Fruit fly (Drosophila melanogaster) whole organism: Measurements from ENCODE around the gene slp1.

Experiments
- CG8478 ChIP-seq: fragments of >200 bp; optimal IDR thresholded peaks from 2 replicates; lab custom pipeline; 2018; ENCODE audit warnings: inconsistent platforms
- EcR ChIP-seq, 2 experiments: fragments of >200 bp; optimal IDR thresholded peaks; 2 replicates each; lab custom pipeline; 2017; ENCODE audit warnings: missing biosample characterization in 2 of 2, missing genetic modification characterization in 2 of 2, missing genetic modification reagents in 2 of 2
- usp ChIP-seq: fragments of >200 bp; optimal IDR thresholded peaks from 2 replicates; lab custom pipeline; 2017; ENCODE audit warnings: missing biosample characterization, missing genetic modification characterization, mixed read lengths

DNA sequence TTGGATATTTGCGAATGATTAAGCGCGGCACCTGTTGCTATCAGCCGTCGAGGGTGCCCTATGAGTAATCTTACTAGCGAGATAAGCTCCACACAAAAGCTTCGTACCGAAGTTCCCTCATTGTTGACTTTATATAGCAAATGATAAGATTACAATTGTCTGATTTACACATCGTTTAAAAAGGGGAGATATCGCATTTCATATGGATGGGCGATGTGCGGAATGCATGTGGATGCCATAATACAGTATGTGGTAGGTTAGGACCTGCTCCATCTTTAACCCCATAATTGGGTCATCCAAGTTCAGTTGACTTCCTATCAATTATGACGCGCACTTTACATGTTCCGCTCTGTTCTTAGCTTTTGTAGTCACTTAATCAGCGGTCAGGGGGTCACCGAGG is 33.8 kb upstream of the slp1 start:
- TF ChIP-seq CG8478 (no peak), EcR (GFP tag; optimal IDR thresholded peaks at IDR 0.05; lab: Kevin White, UChicago) (no peak), usp (GFP tag; lab: Kevin White, UChicago) (no peak)
